Worm (Caenorhabditis elegans) whole organism, young adult: Measurements from ENCODE around the gene ttr-8.

Source experiments
- Y79H2A.3 ChIP-seq: fragments of 200-800 bp; sonication (Bioruptor generic); conservative IDR thresholded peaks from 2 replicates; pipeline ENCODE4 v1.3.6; 2022; ENCODE audit warnings: missing genetic modification reagents, missing genetic modification characterization, missing compliant biosample characterization
- ama-1 ChIP-seq, 3 experiments: fragments of 150-350 bp in 1 of 3; sonication (generic microtip) in 2 of 3; optimal IDR thresholded peaks; 2 replicates each; lab custom pipeline; 2014 to 2018; ENCODE audit warnings: missing biosample characterization in 2 of 3, missing genetic modification characterization in 2 of 3, missing genetic modification reagents in 2 of 3
- dpl-1 ChIP-seq: fragments of 150-350 bp; optimal IDR thresholded peaks from 2 replicates; lab custom pipeline; 2014; ENCODE audit warnings: missing biosample characterization, missing genetic modification reagents, missing genetic modification characterization
- let-607 ChIP-seq, 2 experiments: fragments of 200-800 bp in 1 of 2; sonication (Bioruptor generic) in 1 of 2; sonication (generic microtip) in 1 of 2; optimal IDR thresholded peaks; 2 replicates each; lab custom pipeline; 2016 to 2018; ENCODE audit warnings: mild to moderate bottlenecking in 2 of 2, missing compliant biosample characterization in 2 of 2, missing genetic modification characterization in 2 of 2, moderate library complexity in 2 of 2, missing genotype in 1 of 2
- nhr-80 ChIP-seq: sonication (generic microtip); optimal IDR thresholded peaks from 2 replicates; lab custom pipeline; 2016; ENCODE audit warnings: missing genetic modification characterization, missing compliant biosample characterization
- pha-4 ChIP-seq: fragments of 150-350 bp; sonication (generic microtip); optimal IDR thresholded peaks from 2 replicates; lab custom pipeline; 2014; ENCODE audit warnings: missing biosample characterization, missing genetic modification reagents, missing genetic modification characterization
- snpc-3.4 ChIP-seq: sonication (generic microtip); optimal IDR thresholded peaks from 2 replicates; lab custom pipeline; 2017; ENCODE audit warnings: missing genetic modification characterization, mild to moderate bottlenecking, missing compliant biosample characterization, antibody characterized with exemption, moderate library complexity, missing genotype, missing genetic modification reagents
- snpc-4 ChIP-seq, 5 experiments: fragments of 150-350 bp in 1 of 5; sonication (generic microtip) in 4 of 5; optimal IDR thresholded peaks; 2 replicates each; lab custom pipeline; 2014 to 2018; ENCODE audit warnings: missing genetic modification characterization in 5 of 5, missing biosample characterization in 3 of 5, antibody characterized with exemption in 2 of 5, mild to moderate bottlenecking in 2 of 5, missing compliant biosample characterization in 2 of 5, missing genotype in 2 of 5, moderate library complexity in 2 of 5, missing genetic modification reagents in 1 of 5
- unc-62 ChIP-seq: fragments of 150-350 bp; optimal IDR thresholded peaks from 2 replicates; lab custom pipeline; 2014; ENCODE audit warnings: missing biosample characterization, missing genetic modification reagents, missing genetic modification characterization
- zim-3 ChIP-seq: sonication (generic microtip); optimal IDR thresholded peaks from 2 replicates; lab custom pipeline; 2017; ENCODE audit warnings: mild to moderate bottlenecking, missing genetic modification characterization, moderate library complexity, missing compliant biosample characterization
- ztf-3 ChIP-seq: fragments of 200-800 bp; sonication (Bioruptor generic); optimal IDR thresholded peaks from 2 replicates; lab custom pipeline; 2018; ENCODE audit warnings: mild to moderate bottlenecking, missing genetic modification characterization, missing compliant biosample characterization

DNA sequence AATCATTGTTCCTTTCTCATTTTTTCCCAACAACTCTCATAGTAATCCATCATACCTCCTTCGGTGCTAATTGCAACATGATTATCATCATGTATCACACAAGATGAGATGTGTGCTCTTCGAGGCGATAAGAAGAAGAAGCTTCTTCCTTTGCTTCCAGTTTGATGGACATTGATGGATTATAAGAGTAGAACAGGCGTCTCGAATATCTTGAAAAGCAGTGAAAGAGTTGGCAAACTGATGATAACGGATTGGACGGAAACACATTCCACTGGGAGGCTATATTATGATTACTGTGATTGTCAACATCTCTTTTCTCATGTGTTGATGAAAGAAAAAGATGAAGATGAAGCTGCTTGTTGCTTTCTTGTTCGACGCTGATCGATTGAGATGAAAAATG is 5.3 kb downstream of the ttr-8 start:
- no peak for TF ChIP-seq Y79H2A.3 (GFP tag; lab: Robert Waterston, UW)
- TF ChIP-seq nhr-80 (tag; lab: Kevin White, UChicago): no peak
- no peak for TF ChIP-seq let-607 (tag; optimal IDR thresholded peaks at IDR 0.05; lab: Kevin White, UChicago)
- no peak for TF ChIP-seq unc-62 (GFP tag; lab: Kevin White, UChicago)
- no peak for TF ChIP-seq pha-4 (tag; lab: Kevin White, UChicago)
- no peak for TF ChIP-seq dpl-1 (GFP tag; lab: Kevin White, UChicago)
- TF ChIP-seq snpc-4 (GFP tag; optimal IDR thresholded peaks at IDR 0.05; lab: Kevin White, UChicago): no peak
- no peak for TF ChIP-seq snpc-4 (tag; optimal IDR thresholded peaks at IDR 0.05; lab: Kevin White, UChicago)
- TF ChIP-seq zim-3 (tag; lab: Kevin White, UChicago): no peak
- TF ChIP-seq snpc-3.4 (tag; lab: Kevin White, UChicago): no peak
- no peak for TF ChIP-seq ama-1 (optimal IDR thresholded peaks at IDR 0.05; lab: Kevin White, UChicago)
- TF ChIP-seq ama-1 (GFP tag; optimal IDR thresholded peaks at IDR 0.05; lab: Kevin White, UChicago): no peak
- no peak for TF ChIP-seq ztf-3 (GFP tag; lab: Kevin White, UChicago)
